Fruit fly (Drosophila melanogaster): Measurements from ENCODE around the gene Nepl5.

Nepl5 gene

DNA sequence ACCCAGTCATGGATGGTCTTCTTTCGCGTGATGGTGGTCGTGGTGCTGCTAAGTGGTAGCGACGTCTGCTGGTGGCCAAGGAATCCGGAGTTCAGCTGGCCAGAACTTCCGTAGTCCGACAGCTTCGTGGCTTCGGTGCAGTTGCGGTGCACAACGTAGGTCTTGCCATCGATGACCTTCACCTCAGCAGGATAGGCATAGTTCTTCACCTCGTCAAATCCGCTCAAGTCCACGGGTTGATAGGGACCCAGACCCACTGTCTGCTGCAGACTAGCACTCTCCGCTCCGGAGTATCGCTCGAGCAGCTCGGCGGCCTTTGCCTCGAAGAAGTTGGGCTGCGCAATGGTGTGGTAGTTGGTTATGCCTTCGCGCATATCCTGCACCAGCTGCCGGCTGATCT lies 40.4 kb downstream of the Nepl5 start:
- TF ChIP-seq Hr83 (GFP tag; optimal IDR thresholded peaks at IDR 0.05; ENCODE audit: poor library complexity, severe bottlenecking) (no peak), dl (GFP tag; optimal IDR thresholded peaks at IDR 0.05; ENCODE audit: insufficient read depth in 1 of 2, partially characterized antibody in 2 of 2) (no peak), tai (GFP tag; optimal IDR thresholded peaks at IDR 0.05) (no peak), OdsH (GFP tag; optimal IDR thresholded peaks at IDR 0.05) (no peak), psq (GFP tag; optimal IDR thresholded peaks at IDR 0.05) (no peak), h (GFP tag; optimal IDR thresholded peaks at IDR 0.05) (no peak), brk (GFP tag; optimal IDR thresholded peaks at IDR 0.05) (no peak), ey (GFP tag; optimal IDR thresholded peaks at IDR 0.05) (no peak), rgr (GFP tag; optimal IDR thresholded peaks at IDR 0.05) (no peak), dsf (GFP tag; optimal IDR thresholded peaks at IDR 0.05; ENCODE audit: borderline replicate concordance) (no peak), lola (GFP tag; optimal IDR thresholded peaks at IDR 0.05) (no peak), Abd-B (GFP tag; optimal IDR thresholded peaks at IDR 0.05) (no peak)

- TF ChIP-seq sv (GFP tag; optimal IDR thresholded peaks at IDR 0.05) (no peak), Mio (GFP tag; optimal IDR thresholded peaks at IDR 0.05) (no peak), Dfd (GFP tag; optimal IDR thresholded peaks at IDR 0.05) (no peak)
These were observed 41.4 kb downstream of the Nepl5 start for dm6 chr2L:6422488-6422887.

DNA sequence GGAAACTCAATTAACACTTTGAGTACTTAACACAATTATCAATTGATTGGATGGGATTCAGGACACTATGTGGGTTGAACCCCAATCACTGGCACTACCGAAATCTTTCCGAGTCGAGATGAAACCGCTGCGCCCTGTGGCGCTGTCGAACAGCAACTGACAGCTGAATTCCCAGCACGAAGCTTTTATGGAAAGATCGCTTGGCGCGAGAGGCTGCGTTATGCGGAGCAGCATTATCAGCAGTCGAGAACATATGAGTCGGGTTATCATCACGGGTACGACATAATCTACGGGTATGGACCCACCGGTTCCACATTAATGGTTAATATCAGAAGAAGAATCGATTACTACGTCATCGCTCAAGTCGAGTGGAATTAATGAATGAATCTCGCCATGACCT lies 42.1 kb downstream of the Nepl5 start, which contains the start of gene Tig:
Tig (minus strand) TSS at position 163 of the 400 bp plus-strand sequence.
- no peak for TF ChIP-seq HLH106 (tag; optimal IDR thresholded peaks at IDR 0.05)
- no peak for TF ChIP-seq lola (GFP tag; optimal IDR thresholded peaks at IDR 0.05)
- no peak for TF ChIP-seq Rel (GFP tag; optimal IDR thresholded peaks at IDR 0.05)
- TF ChIP-seq Rel (tag; optimal IDR thresholded peaks at IDR 0.05) = peak; percentile 40

dm6 chr2L:6424198-6424597 lies 43.1 kb downstream of the Nepl5 start, which contains the start of gene Fic:
TSS of gene Fic (plus strand) at chr2L:6424336.
- TF ChIP-seq Myc (optimal IDR thresholded peaks at IDR 0.05) (peak; percentile 41), OdsH (GFP tag; optimal IDR thresholded peaks at IDR 0.05) (peak; percentile 4), Mio (GFP tag; optimal IDR thresholded peaks at IDR 0.05) (no peak)

DNA sequence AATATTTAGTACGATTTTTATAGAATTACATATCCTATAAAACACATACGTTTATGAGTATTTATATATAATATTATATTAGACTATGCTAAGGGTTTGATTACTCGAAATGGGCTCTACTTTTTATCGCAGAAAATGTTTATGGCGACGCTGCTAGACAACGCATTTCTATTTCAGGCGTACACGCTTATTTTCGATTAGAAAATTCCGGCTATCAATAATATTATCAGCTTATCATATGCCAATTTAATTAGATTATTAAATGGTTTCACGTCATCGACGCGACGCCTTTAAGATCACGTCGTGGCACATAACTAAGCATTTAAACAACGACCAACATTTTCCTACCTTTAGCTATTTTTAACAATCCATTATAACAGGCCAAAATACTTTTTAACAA lies 45.3 kb downstream of the Nepl5 start:
- TF ChIP-seq GATAd (GFP tag; optimal IDR thresholded peaks at IDR 0.05) (no peak), Hr83 (GFP tag; optimal IDR thresholded peaks at IDR 0.05; ENCODE audit: poor library complexity, severe bottlenecking) (no peak), h (GFP tag; optimal IDR thresholded peaks at IDR 0.05) (peak; percentile 63), dsf (GFP tag; optimal IDR thresholded peaks at IDR 0.05; ENCODE audit: borderline replicate concordance) (no peak)
